Worm (Caenorhabditis elegans) whole organism, L4 larva: ENCODE data around the gene nspg-11.

Experiments used
- F10B5.3 ChIP-seq: sonication (generic microtip); optimal IDR thresholded peaks from 2 replicates; lab custom pipeline; 2016; ENCODE audit warnings: mild to moderate bottlenecking, missing genetic modification characterization, missing compliant biosample characterization
- F37D6.2 ChIP-seq: sonication (generic microtip); optimal IDR thresholded peaks from 2 replicates; lab custom pipeline; 2016; ENCODE audit warnings: mild to moderate bottlenecking, missing genetic modification characterization, missing compliant biosample characterization
- F44E2.7 ChIP-seq: fragments of 200-800 bp; sonication (Bioruptor generic); IDR thresholded peaks from 2 replicates; pipeline ENCODE4 v2.1.2; 2022; ENCODE audit warnings: missing genetic modification characterization, missing compliant biosample characterization
- F49E8.2 ChIP-seq: sonication (generic microtip); optimal IDR thresholded peaks from 2 replicates; lab custom pipeline; 2016; ENCODE audit warnings: missing compliant biosample characterization, mild to moderate bottlenecking, missing genetic modification characterization, borderline replicate concordance
- R02D3.7 ChIP-seq: fragments of 150-350 bp; sonication (generic microtip); optimal IDR thresholded peaks from 3 replicates; lab custom pipeline; 2014; ENCODE audit warnings: missing biosample characterization, missing genetic modification characterization
- T20F7.1 ChIP-seq: fragments of 200-800 bp; sonication (Bioruptor generic); optimal IDR thresholded peaks from 2 replicates; lab custom pipeline; 2018; ENCODE audit warnings: mild to moderate bottlenecking, missing genetic modification characterization, missing compliant biosample characterization
- Y105C5A.15 ChIP-seq: fragments of 200-800 bp; sonication (Bioruptor generic); IDR thresholded peaks from 2 replicates; pipeline ENCODE4 v1.3.6; 2022; ENCODE audit warnings: missing genetic modification characterization, missing compliant biosample characterization
- ZK337.2 ChIP-seq: fragments of 200-800 bp; sonication (Bioruptor generic); IDR thresholded peaks from 2 replicates; pipeline ENCODE4 v1.3.6; 2022; ENCODE audit warnings: missing genetic modification reagents, missing genetic modification characterization, missing compliant biosample characterization
- ZK546.5 ChIP-seq, 2 experiments: sonication (generic microtip); optimal IDR thresholded peaks; 2 replicates each; lab custom pipeline; 2017; ENCODE audit warnings: missing biosample characterization in 2 of 2, missing genetic modification characterization in 2 of 2
- aha-1 ChIP-seq: fragments of 150-350 bp; peaks from one replicate; lab custom pipeline; 2014; ENCODE audit warnings: missing biosample characterization, missing genetic modification characterization
- attf-4 ChIP-seq: sonication (generic microtip); optimal IDR thresholded peaks from 3 replicates; lab custom pipeline; 2017; ENCODE audit warnings: missing biosample characterization, missing genetic modification characterization
- ceh-62 ChIP-seq: sonication (generic microtip); optimal IDR thresholded peaks from 2 replicates; lab custom pipeline; 2017; ENCODE audit warnings: missing biosample characterization, missing genetic modification characterization
- daf-16 ChIP-seq, 3 experiments: sonication (generic microtip); optimal IDR thresholded peaks; 2 replicates each; lab custom pipeline; 2016 to 2017; ENCODE audit warnings: missing genetic modification characterization in 3 of 3, missing genetic modification reagents in 3 of 3, mild to moderate bottlenecking in 2 of 3, missing compliant biosample characterization in 2 of 3, missing biosample characterization in 1 of 3, moderate library complexity in 1 of 3
- dmd-6 ChIP-seq: fragments of 200-800 bp; sonication (Bioruptor generic); IDR thresholded peaks from 2 replicates; pipeline ENCODE4 v1.3.6; 2022; ENCODE audit warnings: missing genetic modification reagents, missing genetic modification characterization, missing compliant biosample characterization
- dmd-9 ChIP-seq: fragments of 200-800 bp; sonication (Bioruptor generic); IDR thresholded peaks from 2 replicates; pipeline ENCODE4 v1.3.6; 2022; ENCODE audit warnings: missing genetic modification reagents, missing genetic modification characterization, missing compliant biosample characterization
- duxl-1 ChIP-seq: sonication (generic microtip); optimal IDR thresholded peaks from 2 replicates; lab custom pipeline; 2016; ENCODE audit warnings: mild to moderate bottlenecking, missing genetic modification characterization, moderate library complexity, missing compliant biosample characterization; ENCODE audit not compliant: poor library complexity
- egl-27 ChIP-seq: sonication (generic microtip); optimal IDR thresholded peaks from 3 replicates; lab custom pipeline; 2017; ENCODE audit warnings: missing biosample characterization, missing genetic modification reagents, missing genetic modification characterization
- fos-1 ChIP-seq: fragments of 150-350 bp; optimal IDR thresholded peaks from 2 replicates; lab custom pipeline; 2014; ENCODE audit warnings: missing biosample characterization, missing genetic modification characterization
- gei-8 ChIP-seq: fragments of 200-800 bp; sonication (Bioruptor generic); optimal IDR thresholded peaks from 2 replicates; lab custom pipeline; 2018; ENCODE audit warnings: mild to moderate bottlenecking, missing genetic modification characterization, missing compliant biosample characterization
- hif-1 ChIP-seq, 2 experiments: sonication (generic microtip); optimal IDR thresholded peaks; 2 replicates each; lab custom pipeline; 2016 to 2017; ENCODE audit warnings: missing compliant biosample characterization in 2 of 2, missing genetic modification characterization in 2 of 2, missing genetic modification reagents in 2 of 2, missing genotype in 2 of 2, mild to moderate bottlenecking in 1 of 2
- hlh-11 ChIP-seq: fragments of 200-800 bp; sonication (Bioruptor generic); optimal IDR thresholded peaks from 2 replicates; lab custom pipeline; 2018; ENCODE audit warnings: mild to moderate bottlenecking, missing genetic modification characterization, missing compliant biosample characterization
- hlh-30 ChIP-seq: sonication (generic microtip); optimal IDR thresholded peaks from 2 replicates; lab custom pipeline; 2017; ENCODE audit warnings: antibody characterized with exemption, mild to moderate bottlenecking, missing genetic modification characterization, missing compliant biosample characterization; ENCODE audit not compliant: insufficient read depth
- hmg-1.1 ChIP-seq: fragments of 200-800 bp; sonication (Bioruptor generic); IDR thresholded peaks from 2 replicates; pipeline ENCODE4 v1.3.6; 2022; ENCODE audit warnings: missing genetic modification reagents, missing genetic modification characterization, missing compliant biosample characterization
- lim-7 ChIP-seq: fragments of 200-800 bp; sonication (Bioruptor generic); IDR thresholded peaks from 2 replicates; pipeline ENCODE4 v1.3.6; 2022; ENCODE audit warnings: missing genetic modification characterization, missing compliant biosample characterization
- lin-29 ChIP-seq: fragments of 200-800 bp; sonication (Bioruptor generic); IDR thresholded peaks from 2 replicates; pipeline ENCODE4 v1.3.6; 2022; ENCODE audit warnings: missing genetic modification reagents, missing genetic modification characterization, missing compliant biosample characterization
- lir-3 ChIP-seq: sonication (generic microtip); optimal IDR thresholded peaks from 2 replicates; lab custom pipeline; 2016; ENCODE audit warnings: mild to moderate bottlenecking, missing genetic modification characterization, missing compliant biosample characterization
- mdl-1 ChIP-seq, 2 experiments: fragments of 150-350 bp in 1 of 2; sonication (generic microtip) in 1 of 2; optimal IDR thresholded peaks; 2 replicates each; lab custom pipeline; 2014 to 2017; ENCODE audit warnings: missing biosample characterization in 2 of 2, missing genetic modification characterization in 2 of 2
- mxl-3 ChIP-seq: fragments of 200-800 bp; sonication (Bioruptor generic); optimal IDR thresholded peaks from 2 replicates; lab custom pipeline; 2018; ENCODE audit warnings: mild to moderate bottlenecking, missing genetic modification characterization, missing compliant biosample characterization
- nhr-10 ChIP-seq: fragments of 150-350 bp; optimal IDR thresholded peaks from 2 replicates; lab custom pipeline; 2014; ENCODE audit warnings: missing biosample characterization, missing genetic modification characterization
- nhr-237 ChIP-seq: sonication (generic microtip); optimal IDR thresholded peaks from 2 replicates; lab custom pipeline; 2017; ENCODE audit warnings: missing biosample characterization, missing genetic modification characterization
- nhr-28 ChIP-seq: fragments of 150-350 bp; optimal IDR thresholded peaks from 2 replicates; lab custom pipeline; 2014; ENCODE audit warnings: missing biosample characterization, missing genetic modification characterization
- nhr-41 ChIP-seq: fragments of 200-800 bp; sonication (Bioruptor generic); IDR thresholded peaks from 2 replicates; pipeline ENCODE4 v1.3.6; 2022; ENCODE audit warnings: missing genetic modification reagents, missing genetic modification characterization, missing compliant biosample characterization
- nhr-42 ChIP-seq: fragments of 200-800 bp; sonication (Bioruptor generic); IDR thresholded peaks from 2 replicates; pipeline ENCODE4 v1.3.6; 2022; ENCODE audit warnings: missing genetic modification characterization, missing compliant biosample characterization
- php-3 ChIP-seq: fragments of 200-800 bp; sonication (Bioruptor generic); IDR thresholded peaks from 2 replicates; pipeline ENCODE4 v1.3.6; 2022; ENCODE audit warnings: missing genetic modification reagents, missing genetic modification characterization, missing compliant biosample characterization
- pqm-1 ChIP-seq: sonication (generic microtip); optimal IDR thresholded peaks from 2 replicates; lab custom pipeline; 2017; ENCODE audit warnings: missing biosample characterization, missing genetic modification characterization
- set-16 ChIP-seq: fragments of 200-800 bp; sonication (Bioruptor generic); IDR thresholded peaks from 2 replicates; pipeline ENCODE4 v1.3.6; 2022; ENCODE audit warnings: missing genetic modification reagents, missing genetic modification characterization, missing compliant biosample characterization
- snpc-1.2 ChIP-seq: fragments of 200-800 bp; sonication (Bioruptor generic); IDR thresholded peaks from 2 replicates; pipeline ENCODE4 v1.3.6; 2022; ENCODE audit warnings: missing genetic modification reagents, missing genetic modification characterization, missing compliant biosample characterization
- spr-3 ChIP-seq: fragments of 200-800 bp; sonication (Bioruptor generic); optimal IDR thresholded peaks from 2 replicates; lab custom pipeline; 2018; ENCODE audit warnings: mild to moderate bottlenecking, missing genetic modification characterization, missing compliant biosample characterization
- tag-97 ChIP-seq: fragments of 200-800 bp; sonication (Bioruptor generic); IDR thresholded peaks from 2 replicates; pipeline ENCODE4 v1.3.6; 2022; ENCODE audit warnings: missing genetic modification characterization, missing compliant biosample characterization
- tra-1 ChIP-seq: fragments of 200-800 bp; sonication (Bioruptor generic); IDR thresholded peaks from 2 replicates; pipeline ENCODE4 v1.3.6; 2022; ENCODE audit warnings: missing genetic modification reagents, missing genetic modification characterization, missing compliant biosample characterization
- unc-130 ChIP-seq: sonication (generic microtip); optimal IDR thresholded peaks from 2 replicates; lab custom pipeline; 2016; ENCODE audit warnings: missing genetic modification reagents, missing genetic modification characterization, missing compliant biosample characterization
- unc-39 ChIP-seq: sonication (generic microtip); optimal IDR thresholded peaks from 2 replicates; lab custom pipeline; 2017; ENCODE audit warnings: missing biosample characterization, missing genetic modification characterization
- unc-62 ChIP-seq, 3 experiments: fragments of 150-350 bp in 1 of 3; sonication (generic microtip); optimal IDR thresholded peaks in 2 of 3; peaks in 1 of 3; 1 replicate in 1 of 3; 2 replicates in 2 of 3; lab custom pipeline; 2014 to 2017; ENCODE audit warnings: missing biosample characterization in 3 of 3, missing genetic modification characterization in 3 of 3, missing genetic modification reagents in 3 of 3, missing genotype in 1 of 3
- zag-1 ChIP-seq: fragments of 150-350 bp; optimal IDR thresholded peaks from 2 replicates; lab custom pipeline; 2014; ENCODE audit warnings: missing biosample characterization, missing genetic modification characterization
- zfp-2 ChIP-seq: sonication (generic microtip); optimal IDR thresholded peaks from 2 replicates; lab custom pipeline; 2016; ENCODE audit warnings: mild to moderate bottlenecking, missing genetic modification characterization, missing compliant biosample characterization
- zfp-3 ChIP-seq: fragments of 200-800 bp; sonication (Bioruptor generic); conservative IDR thresholded peaks from 2 replicates; pipeline ENCODE4 v1.3.6; 2022; ENCODE audit warnings: missing genetic modification reagents, missing genetic modification characterization, missing compliant biosample characterization
- zip-2 ChIP-seq: fragments of 150-350 bp; optimal IDR thresholded peaks from 2 replicates; lab custom pipeline; 2014; ENCODE audit warnings: missing biosample characterization, missing genetic modification characterization
- ztf-11 ChIP-seq: fragments of 150-350 bp; optimal IDR thresholded peaks from 2 replicates; lab custom pipeline; 2014; ENCODE audit warnings: missing biosample characterization, missing genetic modification characterization
- ztf-7 ChIP-seq: fragments of 150-350 bp; optimal IDR thresholded peaks from 2 replicates; lab custom pipeline; 2014; ENCODE audit warnings: missing biosample characterization, missing genetic modification characterization

The nspg-11 gene

ce11 chrIV:9323989-9324506 lies at the start of gene nspg-11, which contains the start of gene F49C12.15:
Gene nspg-11 (minus strand): TSS chrIV:9324089.
Gene F49C12.15 (plus strand): TSS chrIV:9324456.
- TF ChIP-seq attf-4 (tag; lab: Kevin White, UChicago) (no peak), F10B5.3 (tag; lab: Kevin White, UChicago) (no peak), snpc-1.2 (no peak), dmd-6 (GFP tag; lab: Robert Waterston, UW) (no peak), F37D6.2 (tag; lab: Kevin White, UChicago) (no peak), duxl-1 (tag; lab: Kevin White, UChicago) (no peak), zfp-2 (tag; lab: Kevin White, UChicago) (no peak)
- TF ChIP-seq, all 104 proteins: peak for 0

- no peak for TF ChIP-seq hif-1 (tag; optimal IDR thresholded peaks at IDR 0.05; lab: Kevin White, UChicago)
- TF ChIP-seq hlh-30 (tag; lab: Kevin White, UChicago) = no peak
- TF ChIP-seq ztf-7 (tag; lab: Kevin White, UChicago) = peak; percentile 18
- TF ChIP-seq set-16 (GFP tag; lab: Robert Waterston, UW) = no peak
- no peak for TF ChIP-seq nhr-41
- TF ChIP-seq ZK337.2 (GFP tag; lab: Robert Waterston, UW) = no peak
- no peak for TF ChIP-seq aha-1 (tag; lab: Kevin White, UChicago)
- no peak for TF ChIP-seq hmg-1.1 (GFP tag; lab: Robert Waterston, UW)
- no peak for TF ChIP-seq F49E8.2 (tag; lab: Kevin White, UChicago)
- no peak for TF ChIP-seq unc-39 (tag; lab: Kevin White, UChicago)
- no peak for TF ChIP-seq mxl-3 (GFP tag; lab: Kevin White, UChicago)
- TF ChIP-seq hlh-11 (tag; lab: Kevin White, UChicago) = no peak
- peak; percentile 84 for TF ChIP-seq zip-2 (tag; lab: Kevin White, UChicago)
- TF ChIP-seq unc-62 (GFP tag; optimal IDR thresholded peaks at IDR 0.05 in 1 of 2; lab: Kevin White, UChicago) = no peak
- no peak for TF ChIP-seq unc-62 (tag; optimal IDR thresholded peaks at IDR 0.05; lab: Kevin White, UChicago)
- TF ChIP-seq zfp-2 (tag; lab: Kevin White, UChicago) = no peak
- no peak for TF ChIP-seq lir-3 (tag; lab: Kevin White, UChicago)
- no peak for TF ChIP-seq gei-8 (GFP tag; lab: Kevin White, UChicago)
- no peak for TF ChIP-seq Y105C5A.15 (GFP tag; lab: Robert Waterston, UW)
- TF ChIP-seq ZK546.5 (tag; optimal IDR thresholded peaks at IDR 0.05; lab: Kevin White, UChicago) = no peak
- TF ChIP-seq ceh-62 = no peak
- no peak for TF ChIP-seq nhr-42 (GFP tag; lab: Robert Waterston, UW)
- no peak for TF ChIP-seq F44E2.7
- no peak for TF ChIP-seq zag-1 (tag; lab: Kevin White, UChicago)
- TF ChIP-seq daf-16 (GFP tag; optimal IDR thresholded peaks at IDR 0.05; lab: Kevin White, UChicago) = no peak
- peak; percentile 44 for TF ChIP-seq daf-16 (tag; optimal IDR thresholded peaks at IDR 0.05; lab: Kevin White, UChicago)
- TF ChIP-seq nhr-10 = no peak
- TF ChIP-seq mdl-1 (tag; optimal IDR thresholded peaks at IDR 0.05; lab: Kevin White, UChicago) = no peak
- no peak for TF ChIP-seq php-3 (GFP tag; lab: Robert Waterston, UW)
- peak; percentile 80 for TF ChIP-seq pqm-1 (tag; lab: Kevin White, UChicago)
- no peak for TF ChIP-seq lin-29 (GFP tag; lab: Robert Waterston, UW)
- TF ChIP-seq egl-27 (tag; lab: Kevin White, UChicago) = no peak
- TF ChIP-seq tra-1 (GFP tag; lab: Robert Waterston, UW) = no peak
- no peak for TF ChIP-seq zfp-3
- peak; percentile 21 for TF ChIP-seq nhr-28 (tag; lab: Kevin White, UChicago)
- no peak for TF ChIP-seq nhr-237
- no peak for TF ChIP-seq R02D3.7
- TF ChIP-seq lim-7 (GFP tag; lab: Robert Waterston, UW) = no peak
- TF ChIP-seq fos-1 (tag; lab: Kevin White, UChicago) = no peak
- TF ChIP-seq ztf-11 (tag; lab: Kevin White, UChicago) = no peak
- TF ChIP-seq spr-3 = no peak
- TF ChIP-seq dmd-9 (GFP tag; lab: Robert Waterston, UW) = no peak
- no peak for TF ChIP-seq duxl-1 (tag; lab: Kevin White, UChicago)
- TF ChIP-seq unc-130 (GFP tag; lab: Kevin White, UChicago) = no peak
- no peak for TF ChIP-seq tag-97 (GFP tag; lab: Robert Waterston, UW)
- TF ChIP-seq T20F7.1 = peak; percentile 4
Observed at ce11 chrIV:9371126-9371525, 47.2 kb upstream of the nspg-11 start, which contains the start of gene fbxc-58. Gene fbxc-58 (plus strand): TSS chrIV:9371508.
